Worm (Caenorhabditis elegans): Measurements from ENCODE around the gene E02H4.8.

DNA sequence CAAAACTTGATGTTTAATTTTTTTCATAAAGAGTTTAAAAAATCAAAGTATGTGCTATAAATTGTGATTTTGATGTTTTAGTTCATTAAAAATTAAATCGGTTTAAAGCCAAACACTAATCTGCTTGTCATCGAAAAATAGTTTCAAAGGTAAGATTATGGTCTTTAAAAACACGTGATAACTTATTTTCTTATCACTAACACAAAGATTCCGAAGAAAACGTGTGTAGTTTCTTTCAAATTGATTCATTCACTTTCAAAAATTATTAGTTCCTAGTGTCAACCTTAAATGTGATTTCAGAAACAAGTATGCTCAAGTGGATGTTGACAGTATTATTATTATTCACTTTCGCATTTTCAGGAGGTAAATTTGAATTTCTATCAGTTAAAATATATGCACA is 7.4 kb downstream of the E02H4.8 start, which contains the start of gene E02H4.7:
- no peak for TF ChIP-seq unc-62 (GFP tag; optimal IDR thresholded peaks at IDR 0.05)
- TF ChIP-seq snpc-4 (tag; optimal IDR thresholded peaks at IDR 0.05) = no peak
- no peak for TF ChIP-seq ztf-11 (tag; optimal IDR thresholded peaks at IDR 0.05)
- TF ChIP-seq nhr-28 (tag; optimal IDR thresholded peaks at IDR 0.05) = no peak
- TF ChIP-seq nhr-237 (tag; optimal IDR thresholded peaks at IDR 0.05) = no peak
- no peak for TF ChIP-seq unc-120 (tag; optimal IDR thresholded peaks at IDR 0.05; ENCODE audit: poor library complexity, severe bottlenecking)
- no peak for TF ChIP-seq pha-4 (tag; optimal IDR thresholded peaks at IDR 0.05)
- no peak for TF ChIP-seq lsy-2 (tag; optimal IDR thresholded peaks at IDR 0.05)
- no peak for TF ChIP-seq lin-13 (tag; optimal IDR thresholded peaks at IDR 0.05)
- TF ChIP-seq ceh-43 (GFP tag; optimal IDR thresholded peaks at IDR 0.05) = no peak
- TF ChIP-seq nhr-76 (tag; optimal IDR thresholded peaks at IDR 0.05) = no peak
- no peak for TF ChIP-seq mep-1 (tag; optimal IDR thresholded peaks at IDR 0.05)
